Worm (Caenorhabditis elegans): ENCODE measurements around the gene R06F6.14.

The R06F6.14 gene

ce11 chrII:10783201-10783962 lies 25.7 kb upstream of the R06F6.14 start, which contains the start of gene ect-2:
TSS of gene ect-2 (minus strand) at chrII:10783962.
- TF ChIP-seq sdc-2 (tag; optimal IDR thresholded peaks at IDR 0.05), result no peak
- TF ChIP-seq ama-1 (optimal IDR thresholded peaks at IDR 0.05), result no peak
- TF ChIP-seq ref-2 (tag; optimal IDR thresholded peaks at IDR 0.05), result peak; percentile 17
- no peak for TF ChIP-seq pag-3 (tag; optimal IDR thresholded peaks at IDR 0.05; ENCODE audit: borderline replicate concordance)

DNA sequence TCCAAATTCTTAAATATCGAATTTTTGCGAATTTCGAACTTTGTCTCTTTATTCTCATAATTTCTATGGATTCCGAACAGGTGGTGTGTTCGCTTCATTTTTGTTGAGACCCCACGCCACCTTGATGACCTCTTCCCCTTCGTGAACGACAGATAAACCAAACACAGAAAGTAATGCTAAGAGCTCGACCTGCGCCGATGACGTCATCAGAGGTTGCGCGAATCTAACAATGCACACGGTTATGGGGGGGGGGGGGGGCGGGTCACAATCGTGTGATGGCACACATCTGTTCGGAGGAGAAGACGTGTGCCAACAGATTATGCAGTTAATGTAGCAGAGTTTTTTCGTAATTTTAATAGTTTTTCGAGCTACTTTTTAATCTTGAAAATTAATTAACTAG lies 24.8 kb upstream of the R06F6.14 start:
- no peak for TF ChIP-seq gmeb-2 (tag; optimal IDR thresholded peaks at IDR 0.05)
- no peak for TF ChIP-seq madf-2 (tag; optimal IDR thresholded peaks at IDR 0.05)

DNA sequence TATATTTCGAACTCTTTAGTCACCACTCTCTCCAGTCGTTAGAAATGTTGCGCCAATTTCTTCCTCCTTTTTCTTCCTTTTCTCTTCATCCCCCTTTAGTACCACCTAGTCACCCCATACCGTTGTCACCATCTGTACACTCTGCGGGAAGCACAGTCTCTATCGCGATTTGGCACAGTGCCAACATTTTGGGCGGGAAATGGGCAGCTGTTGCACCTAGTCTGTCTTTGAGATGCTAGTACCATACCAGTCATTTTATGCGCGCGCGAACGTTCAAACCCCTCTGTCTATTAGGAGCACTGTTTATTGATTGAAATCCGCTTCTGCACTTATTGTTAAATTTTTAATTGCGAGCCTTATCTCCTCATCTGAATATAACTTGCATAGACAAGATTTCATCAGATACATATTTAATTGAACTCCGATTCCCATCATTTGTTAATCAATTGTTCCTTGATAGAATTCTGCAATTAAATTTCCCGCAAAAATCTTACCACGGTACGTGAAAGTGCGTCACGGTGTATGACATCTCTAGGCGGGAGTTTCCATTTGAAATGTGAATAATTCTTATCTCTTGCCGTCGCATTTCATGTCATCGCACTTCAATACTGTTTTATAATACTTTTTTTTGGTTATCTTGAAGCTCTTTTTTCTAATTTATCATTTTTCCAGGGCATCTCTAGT lies 24.2 kb upstream of the R06F6.14 start, which contains the start of gene cdl-1:
Gene cdl-1, plus strand, starts transcription at position 673 of the 684 bp plus-strand sequence.
- TF ChIP-seq unc-42 (tag; optimal IDR thresholded peaks at IDR 0.05), result peak; percentile 22
- no peak for TF ChIP-seq ceh-34 (tag; optimal IDR thresholded peaks at IDR 0.05)
- TF ChIP-seq elt-2 (tag; optimal IDR thresholded peaks at IDR 0.05), result peak; percentile 4
- TF ChIP-seq ref-2 (tag; optimal IDR thresholded peaks at IDR 0.05), result peak; percentile 47
- no peak for TF ChIP-seq hlh-15 (tag; optimal IDR thresholded peaks at IDR 0.05)
- no peak for TF ChIP-seq ceh-18 (tag; optimal IDR thresholded peaks at IDR 0.05)
- TF ChIP-seq ceh-9 (tag; optimal IDR thresholded peaks at IDR 0.05), result no peak
- TF ChIP-seq ceh-2 (tag; optimal IDR thresholded peaks at IDR 0.05), result no peak
- TF ChIP-seq pqm-1 (tag; optimal IDR thresholded peaks at IDR 0.05), result no peak
- TF ChIP-seq elt-4 (tag; optimal IDR thresholded peaks at IDR 0.05), result no peak
- TF ChIP-seq sox-2 (GFP tag; IDR thresholded peaks at IDR 0.05), result no peak
- no peak for TF ChIP-seq gmeb-2 (tag; optimal IDR thresholded peaks at IDR 0.05)
- no peak for TF ChIP-seq Y22D7AL.16 (tag; optimal IDR thresholded peaks at IDR 0.05)
- TF ChIP-seq hlh-13 (GFP tag; optimal IDR thresholded peaks at IDR 0.05), result no peak
- TF ChIP-seq lin-11 (tag; optimal IDR thresholded peaks at IDR 0.05), result no peak
- TF ChIP-seq pag-3 (tag; optimal IDR thresholded peaks at IDR 0.05; ENCODE audit: borderline replicate concordance), result no peak
- TF ChIP-seq ahr-1 (tag; optimal IDR thresholded peaks at IDR 0.05), result no peak
- TF ChIP-seq tbx-7 (tag; optimal IDR thresholded peaks at IDR 0.05), result no peak
- no peak for TF ChIP-seq hlh-6 (tag; optimal IDR thresholded peaks at IDR 0.05)
- no peak for TF ChIP-seq K09A11.1 (tag; optimal IDR thresholded peaks at IDR 0.05; ENCODE audit: insufficient read depth)
- peak; percentile 68 for TF ChIP-seq pax-1 (tag; optimal IDR thresholded peaks at IDR 0.05)
- TF ChIP-seq nfya-1 (tag; optimal IDR thresholded peaks at IDR 0.05), result no peak
- TF ChIP-seq nhr-232 (tag; optimal IDR thresholded peaks at IDR 0.05), result no peak
- TF ChIP-seq ttx-3 (tag; optimal IDR thresholded peaks at IDR 0.05), result no peak
- TF ChIP-seq pros-1 (tag; optimal IDR thresholded peaks at IDR 0.05), result no peak
- TF ChIP-seq ceh-31 (tag; optimal IDR thresholded peaks at IDR 0.05), result no peak
- TF ChIP-seq eyg-1 (tag; optimal IDR thresholded peaks at IDR 0.05), result no peak
- no peak for TF ChIP-seq C38D4.7 (GFP tag; optimal IDR thresholded peaks at IDR 0.05)
- no peak for TF ChIP-seq dmd-4 (tag; optimal IDR thresholded peaks at IDR 0.05; ENCODE audit: borderline replicate concordance)
- no peak for TF ChIP-seq lim-6 (tag; optimal IDR thresholded peaks at IDR 0.05)
- TF ChIP-seq F13H6.1 (tag; optimal IDR thresholded peaks at IDR 0.05), result no peak
- no peak for TF ChIP-seq pha-4 (tag; optimal IDR thresholded peaks at IDR 0.05)
- TF ChIP-seq zip-5 (tag; optimal IDR thresholded peaks at IDR 0.05), result no peak
- TF ChIP-seq C08G9.2 (tag; optimal IDR thresholded peaks at IDR 0.05), result no peak
- no peak for TF ChIP-seq ceh-19 (GFP tag; optimal IDR thresholded peaks at IDR 0.05)

Data from whole organism, late embryonic.